Fruit fly (Drosophila melanogaster): Measurements from ENCODE around the gene Rsf1.

The Rsf1 gene

DNA sequence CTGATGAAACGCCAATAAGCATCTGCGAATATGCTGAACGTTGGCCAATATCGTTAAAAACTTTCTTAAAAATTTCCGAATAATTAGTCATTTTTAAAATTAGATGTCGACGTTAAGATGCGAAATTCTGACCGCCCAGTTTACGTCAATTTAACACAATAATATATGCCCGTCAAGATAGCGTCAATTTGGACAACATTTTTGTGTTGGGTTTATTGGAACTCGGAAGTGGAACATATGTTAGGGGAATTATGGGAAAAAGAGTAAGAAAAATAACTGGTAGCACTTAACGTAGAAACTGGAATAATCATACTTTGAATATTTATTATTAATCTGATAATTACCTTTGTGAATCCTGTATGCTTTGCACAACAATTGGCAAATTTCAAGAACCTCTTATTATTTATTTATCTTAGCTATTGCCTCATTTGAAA is 7.6 kb downstream of the Rsf1 start, which contains the start of gene CG5676 (continued):
- TF ChIP-seq MBD-R2 (GFP tag; IDR thresholded peaks at IDR 0.05) (peak; percentile 70), Myb (GFP tag; optimal IDR thresholded peaks at IDR 0.05) (no peak), mld (GFP tag; IDR thresholded peaks at IDR 0.05; ENCODE audit: partially characterized antibody) (no peak), CG5245 (GFP tag; optimal IDR thresholded peaks at IDR 0.05) (no peak), stwl (tag; optimal IDR thresholded peaks at IDR 0.05) (peak; percentile 52), CG14441 (GFP tag; IDR thresholded peaks at IDR 0.05) (no peak)

dm6 chr2L:10251592-10251991 is 11.8 kb downstream of the Rsf1 start, which contains the start of gene Ror:
Gene Ror (plus strand): TSS chr2L:10251843.
- TF ChIP-seq CG2116 (GFP tag; optimal IDR thresholded peaks at IDR 0.05) (peak; percentile 71), Dll (GFP tag; IDR thresholded peaks at IDR 0.05; ENCODE audit: partially characterized antibody) (0 out of 4 replicates have a peak, but pooled peaks have one; percentile 12), Ssrp (tag; optimal IDR thresholded peaks at IDR 0.05) (no peak), nerfin-1 (tag; optimal IDR thresholded peaks at IDR 0.05) (peak; percentile 43), BEAF-32 (GFP tag; optimal IDR thresholded peaks at IDR 0.05) (peak; percentile 50), CG3065 (GFP tag; optimal IDR thresholded peaks at IDR 0.05) (no peak), Scr (GFP tag; IDR thresholded peaks at IDR 0.05; ENCODE audit: partially characterized antibody) (peak; percentile 47; the same call in 1 of the 2 replicates), MESR4 (GFP tag; optimal IDR thresholded peaks at IDR 0.05) (peak; percentile 7), unc-4 (GFP tag; IDR thresholded peaks at IDR 0.05; ENCODE audit: partially characterized antibody) (peak; percentile 47; the same call in 1 of the 2 replicates), stwl (tag; optimal IDR thresholded peaks at IDR 0.05) (peak; percentile 1), CG30020 (tag; optimal IDR thresholded peaks at IDR 0.05) (peak; percentile 64), amos (GFP tag; IDR thresholded peaks at IDR 0.05; ENCODE audit: partially characterized antibody) (no peak)

DNA sequence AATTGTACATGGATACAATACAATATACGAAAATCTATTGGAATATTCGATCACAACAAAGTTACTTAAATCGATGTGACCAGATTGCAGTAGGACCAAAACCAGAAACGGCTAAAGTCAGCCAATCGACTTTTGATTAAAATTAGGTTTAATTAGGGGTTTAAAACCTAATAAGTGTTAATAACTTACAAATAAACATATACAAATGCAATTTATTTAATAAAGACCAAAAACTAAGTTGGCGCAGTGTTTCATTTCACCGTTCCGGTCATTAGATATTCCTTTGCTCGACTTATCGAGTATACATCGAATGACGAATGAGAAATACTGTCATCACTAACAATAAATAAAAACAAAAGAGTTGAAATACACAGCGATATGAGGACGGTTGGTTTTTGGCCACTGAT is 12.9 kb downstream of the Rsf1 start, which contains the start of the genes bsk and CG31717:
Gene bsk, minus strand, starts transcription at position 61 of the 407 bp plus-strand sequence.
Gene CG31717, plus strand, starts transcription at position 297 of the 407 bp plus-strand sequence.
- TF ChIP-seq CG31365 (tag; optimal IDR thresholded peaks at IDR 0.05), result no peak
- TF ChIP-seq Max (GFP tag; optimal IDR thresholded peaks at IDR 0.05), result no peak
- TF ChIP-seq rib (GFP tag; IDR thresholded peaks at IDR 0.05), result no peak
- no peak for TF ChIP-seq kah (GFP tag; optimal IDR thresholded peaks at IDR 0.05)
- TF ChIP-seq CG13624 (GFP tag; optimal IDR thresholded peaks at IDR 0.05), result no peak
- no peak for TF ChIP-seq cg (GFP tag; optimal IDR thresholded peaks at IDR 0.05)
- no peak for TF ChIP-seq CG12769 (tag; optimal IDR thresholded peaks at IDR 0.05)
- TF ChIP-seq al (GFP tag; IDR thresholded peaks at IDR 0.05), result no peak
- no peak for TF ChIP-seq fd3F (GFP tag; optimal IDR thresholded peaks at IDR 0.05)
- no peak for TF ChIP-seq ara (GFP tag; IDR thresholded peaks at IDR 0.05)
- TF ChIP-seq CG1602 (GFP tag; optimal IDR thresholded peaks at IDR 0.05), result no peak
- no peak for TF ChIP-seq crc (GFP tag; optimal IDR thresholded peaks at IDR 0.05)
- no peak for TF ChIP-seq fru (optimal IDR thresholded peaks at IDR 0.05)
- TF ChIP-seq CG3847 (GFP tag; IDR thresholded peaks at IDR 0.05), result no peak
- no peak for TF ChIP-seq scrt (GFP tag; optimal IDR thresholded peaks at IDR 0.05)
- no peak for TF ChIP-seq CTCF (GFP tag; optimal IDR thresholded peaks at IDR 0.05)
- no peak for TF ChIP-seq wor (GFP tag; IDR thresholded peaks at IDR 0.05)
- no peak for TF ChIP-seq Xbp1 (GFP tag; optimal IDR thresholded peaks at IDR 0.05)
- TF ChIP-seq ash1 (GFP tag; optimal IDR thresholded peaks at IDR 0.05), result no peak
- TF ChIP-seq pnt (GFP tag; optimal IDR thresholded peaks at IDR 0.05), result no peak
- no peak for TF ChIP-seq CG32532 (GFP tag; IDR thresholded peaks at IDR 0.05)
- no peak for TF ChIP-seq CG18262 (tag; optimal IDR thresholded peaks at IDR 0.05)
- TF ChIP-seq phol (tag; optimal IDR thresholded peaks at IDR 0.05), result peak; percentile 46
- TF ChIP-seq CG14667 (GFP tag; IDR thresholded peaks at IDR 0.05), result no peak
- TF ChIP-seq pb (GFP tag; optimal IDR thresholded peaks at IDR 0.05), result no peak
- no peak for TF ChIP-seq Hmr (GFP tag; optimal IDR thresholded peaks at IDR 0.05)
- no peak for TF ChIP-seq ttk (GFP tag; IDR thresholded peaks at IDR 0.05)
- no peak for TF ChIP-seq D (optimal IDR thresholded peaks at IDR 0.05)
- no peak for TF ChIP-seq D (GFP tag; optimal IDR thresholded peaks at IDR 0.05)
- TF ChIP-seq Bteb2 (GFP tag; optimal IDR thresholded peaks at IDR 0.05), result no peak
- TF ChIP-seq Dll (GFP tag; IDR thresholded peaks at IDR 0.05; ENCODE audit: partially characterized antibody), result peak; percentile 68; the same call in 2 of the 4 replicates
- TF ChIP-seq bcd (GFP tag; optimal IDR thresholded peaks at IDR 0.05), result no peak
- TF ChIP-seq CG13775 (GFP tag; optimal IDR thresholded peaks at IDR 0.05), result no peak

Measured in whole organism, embryonic.